Fruit fly (Drosophila melanogaster) Kc167 (cell line): ENCODE results near the gene Klp31E.

Experiments
- Myc ChIP-seq: fragments of >200 bp; optimal IDR thresholded peaks from 2 replicates; lab custom pipeline; 2017; ENCODE audit warnings: missing external identifiers
- Sin3A ChIP-seq: fragments of >200 bp; optimal IDR thresholded peaks from 2 replicates; lab custom pipeline; 2018; ENCODE audit warnings: missing external identifiers
- h ChIP-seq: fragments of >200 bp; optimal IDR thresholded peaks from 3 replicates; lab custom pipeline; 2018; ENCODE audit warnings: missing external identifiers
- insv ChIP-seq: fragments of >200 bp; optimal IDR thresholded peaks from 3 replicates; lab custom pipeline; 2018; ENCODE audit warnings: missing external identifiers
- psq ChIP-seq: fragments of >200 bp; optimal IDR thresholded peaks from 2 replicates; lab custom pipeline; 2017; ENCODE audit warnings: missing external identifiers
- ttk ChIP-seq: sonication (Bioruptor generic); optimal IDR thresholded peaks from 2 replicates; lab custom pipeline; 2017; ENCODE audit warnings: missing external identifiers

DNA sequence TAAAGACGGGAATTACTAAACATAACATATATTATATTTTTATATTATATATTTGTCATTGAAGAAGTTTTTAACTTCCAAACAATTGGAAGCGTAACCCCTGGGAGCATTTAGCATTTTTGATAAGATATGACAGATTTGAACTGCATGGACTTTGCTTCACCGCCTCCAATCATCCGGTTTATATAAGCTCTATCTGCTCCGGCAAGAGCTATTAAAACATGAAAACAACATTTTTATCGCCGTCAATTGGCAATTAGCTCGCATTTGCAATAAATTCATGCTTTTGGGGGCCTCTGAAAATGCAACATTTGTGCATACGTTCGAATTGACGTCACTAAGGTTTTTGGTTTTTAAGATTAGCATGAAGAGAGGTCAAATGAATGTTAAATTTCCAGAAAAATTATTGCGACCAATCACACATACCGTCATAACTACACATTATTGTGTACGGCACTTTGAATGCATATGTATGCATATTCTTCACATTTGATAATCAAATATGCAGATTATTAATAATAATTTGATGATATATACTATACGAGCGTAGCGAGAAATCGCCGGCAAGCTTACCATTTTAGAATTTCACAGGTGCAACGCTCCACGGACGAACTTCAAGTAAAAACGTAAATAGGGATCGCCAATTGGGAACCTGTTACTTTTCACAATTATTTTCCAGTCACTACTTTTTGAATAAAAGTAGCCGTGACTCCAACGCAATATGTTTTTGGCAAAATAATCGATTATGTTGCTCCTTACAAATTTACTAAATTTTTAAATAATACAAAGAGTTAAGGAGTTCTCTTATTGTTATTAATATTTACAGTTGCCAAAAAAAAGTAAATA, 18.0 kb upstream of the Klp31E start, which contains the start of gene Mdh1:
- TF ChIP-seq h (no peak), insv (lab: Kevin White, UChicago) (no peak), ttk (lab: Kevin White, UChicago) (no peak), psq (lab: Kevin White, UChicago) (peak; percentile 52), Sin3A (no peak), Myc (lab: Kevin White, UChicago) (no peak)
